Fruit fly (Drosophila melanogaster) whole organism, prepupa: ENCODE results near the gene CG8176.

Experiments
- CG6854 ChIP-seq: fragments of 200-800 bp; sonication (Bioruptor generic); optimal IDR thresholded peaks from 2 replicates; lab custom pipeline; 2017; ENCODE audit warnings: missing biosample characterization, mild to moderate bottlenecking, missing genetic modification characterization
- Hr4 ChIP-seq: fragments of 200-800 bp; sonication (Bioruptor generic); optimal IDR thresholded peaks from 3 replicates; lab custom pipeline; 2016; ENCODE audit warnings: missing biosample characterization, missing genetic modification characterization

DNA sequence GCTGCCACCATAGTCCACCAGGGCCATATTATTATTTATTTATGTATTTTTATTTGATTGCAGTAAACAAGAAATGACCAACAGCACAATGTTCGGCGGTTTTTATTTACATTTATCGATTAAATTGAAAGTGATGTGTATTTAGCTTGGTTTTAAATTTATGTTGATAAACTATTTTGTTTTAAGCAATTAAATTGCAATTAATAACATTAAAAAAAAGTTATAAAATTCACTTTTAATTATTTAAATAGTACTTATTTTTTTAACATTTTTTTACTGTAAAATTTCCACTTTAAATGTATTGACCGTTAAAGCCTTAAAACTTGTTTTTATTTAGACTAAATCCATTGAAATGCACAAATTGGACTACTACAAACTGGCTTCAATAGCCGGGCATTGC, 54.3 kb downstream of the CG8176 start, which contains the start of gene CG16790:
- TF ChIP-seq Hr4 (GFP tag; lab: Kevin White, UChicago) (no peak), CG6854 (GFP tag; lab: Kevin White, UChicago) (no peak)
